Comparison of ENCODE assay signal across 1 worm cellular context in the genomic region with DNA sequence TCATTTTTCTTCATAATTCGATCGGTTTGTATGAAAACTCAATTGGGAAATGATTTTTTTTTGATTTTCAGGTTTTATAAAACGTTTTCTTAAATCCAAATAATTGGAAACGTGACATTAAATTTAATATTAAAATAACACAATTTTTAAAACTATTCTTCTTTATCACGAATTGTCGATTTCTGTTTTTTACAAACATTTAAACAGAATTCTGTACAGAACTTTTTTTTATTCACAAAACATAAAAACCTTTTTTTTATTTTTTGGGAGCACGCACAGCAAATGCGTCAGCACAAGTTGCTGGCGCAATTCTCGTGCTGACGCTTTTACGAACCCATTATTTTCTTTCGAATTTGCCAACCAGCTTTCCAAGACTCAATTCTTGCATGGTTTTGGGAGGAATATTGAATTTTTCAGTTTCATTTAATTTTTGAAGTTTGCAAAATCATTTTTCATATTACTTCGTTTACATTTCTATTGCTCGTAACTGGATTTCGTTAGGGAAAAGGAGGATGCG.
TF ChIP-seq lines count a peak whose summit lies in the region.

A gene (minus strand): TSS at position 51 of the 517 bp plus-strand sequence.

TF ChIP-seq in whole organism, L4 larva, 104 proteins besides CTCF, POLR2A, EP300 and RAD21 (continued from another document):
- TF ChIP-seq F44E2.7 (GFP tag; IDR thresholded peaks at IDR 0.05; lab: Robert Waterston, UW) (no peak), Y48G9A.11 (GFP tag; IDR thresholded peaks at IDR 0.05; lab: Robert Waterston, UW) (no peak), daf-12 (tag; optimal IDR thresholded peaks at IDR 0.05; lab: Kevin White, UChicago) (no peak), zfp-2 (tag; optimal IDR thresholded peaks at IDR 0.05; lab: Kevin White, UChicago) (no peak), snpc-1.2 (GFP tag; IDR thresholded peaks at IDR 0.05; lab: Robert Waterston, UW) (0 out of 2 replicates have a peak, but pooled peaks have one; percentile 55), F26F4.8 (GFP tag; conservative IDR thresholded peaks at IDR 0.05; lab: Robert Waterston, UW) (no peak), snpc-4 (tag; optimal IDR thresholded peaks at IDR 0.05; lab: Kevin White, UChicago) (no peak), spr-3 (GFP tag; optimal IDR thresholded peaks at IDR 0.05; lab: Kevin White, UChicago) (no peak), gei-8 (GFP tag; optimal IDR thresholded peaks at IDR 0.05; lab: Kevin White, UChicago) (no peak), hif-1 (tag; optimal IDR thresholded peaks at IDR 0.05; lab: Kevin White, UChicago) (peak in 1 of 2 experiments; percentile 37), Y105C5A.15 (GFP tag; IDR thresholded peaks at IDR 0.05; lab: Robert Waterston, UW) (no peak), rbr-2 (tag; optimal IDR thresholded peaks at IDR 0.05; lab: Kevin White, UChicago) (peak; percentile 75), set-16 (GFP tag; IDR thresholded peaks at IDR 0.05; lab: Robert Waterston, UW) (no peak), ces-1 (GFP tag; optimal IDR thresholded peaks at IDR 0.05; lab: Kevin White, UChicago) (no peak), nhr-77 (tag; optimal IDR thresholded peaks at IDR 0.05; lab: Kevin White, UChicago) (peak; percentile 51), madf-9 (GFP tag; conservative IDR thresholded peaks at IDR 0.05; lab: Robert Waterston, UW) (0 out of 2 replicates have a peak, but pooled peaks have one; percentile 8), Y75B8A.6 (GFP tag; IDR thresholded peaks at IDR 0.05; lab: Robert Waterston, UW) (no peak), lin-38 (GFP tag; IDR thresholded peaks at IDR 0.05; lab: Robert Waterston, UW) (peak; percentile 74), zip-2 (tag; optimal IDR thresholded peaks at IDR 0.05; lab: Kevin White, UChicago) (no peak), php-3 (GFP tag; IDR thresholded peaks at IDR 0.05; lab: Robert Waterston, UW) (no peak), ZK546.5 (tag; optimal IDR thresholded peaks at IDR 0.05; lab: Kevin White, UChicago) (no peak), mxl-2 (GFP tag; conservative IDR thresholded peaks at IDR 0.05; lab: Robert Waterston, UW) (no peak), nhr-237 (tag; optimal IDR thresholded peaks at IDR 0.05; lab: Kevin White, UChicago) (no peak), duxl-1 (tag; optimal IDR thresholded peaks at IDR 0.05; lab: Kevin White, UChicago; ENCODE audit: poor library complexity) (peak; percentile 16), T20F7.1 (GFP tag; optimal IDR thresholded peaks at IDR 0.05; lab: Kevin White, UChicago) (peak; percentile 53)
TF ChIP-seq in whole organism, L4 larva: peak in this region for 33.
